Worm (Caenorhabditis elegans) whole organism, L3 larva: Measurements from ENCODE around the gene T26G10.1.
"Not testable (repeated sequence)": the region's sequence is repeated elsewhere in the genome, so short reads cannot be mapped to it uniquely, and the experiment has no call there.

ENCODE experiments used
- R02D3.7 ChIP-seq: fragments of 150-350 bp; optimal IDR thresholded peaks from 2 replicates; lab custom pipeline; 2014; ENCODE audit warnings: missing biosample characterization, missing genetic modification characterization
- ZK546.5 ChIP-seq: sonication (generic microtip); optimal IDR thresholded peaks from 2 replicates; lab custom pipeline; 2017; ENCODE audit warnings: missing biosample characterization, missing genetic modification characterization
- aly-2 ChIP-seq: fragments of 150-350 bp; optimal IDR thresholded peaks from 2 replicates; lab custom pipeline; 2014; ENCODE audit warnings: missing biosample characterization, missing genetic modification characterization
- ceh-28 ChIP-seq: fragments of 150-350 bp; optimal IDR thresholded peaks from 2 replicates; lab custom pipeline; 2014; ENCODE audit warnings: missing biosample characterization, missing genetic modification reagents, missing genetic modification characterization
- ceh-82 ChIP-seq: fragments of 150-350 bp; optimal IDR thresholded peaks from 2 replicates; lab custom pipeline; 2014; ENCODE audit warnings: missing biosample characterization, missing genetic modification characterization
- ceh-9 ChIP-seq: sonication (generic microtip); optimal IDR thresholded peaks from 2 replicates; lab custom pipeline; 2018; ENCODE audit warnings: missing biosample characterization, missing genetic modification characterization
- daf-12 ChIP-seq: fragments of 150-350 bp; optimal IDR thresholded peaks from 2 replicates; lab custom pipeline; 2014; ENCODE audit warnings: missing biosample characterization, missing genetic modification reagents, missing genetic modification characterization
- egl-27 ChIP-seq: sonication (generic microtip); optimal IDR thresholded peaks from 4 replicates; lab custom pipeline; 2017; ENCODE audit warnings: missing biosample characterization, missing genetic modification reagents, missing genetic modification characterization
- egl-5 ChIP-seq: fragments of 150-350 bp; optimal IDR thresholded peaks from 2 replicates; lab custom pipeline; 2017; ENCODE audit warnings: missing biosample characterization, missing genetic modification reagents, missing genetic modification characterization, inconsistent platforms
- elt-1 ChIP-seq: fragments of 150-350 bp; optimal IDR thresholded peaks from 2 replicates; lab custom pipeline; 2014; ENCODE audit warnings: missing biosample characterization, missing genetic modification characterization
- eor-1 ChIP-seq, 2 experiments: fragments of 150-350 bp; optimal IDR thresholded peaks; 2 replicates each; lab custom pipeline; 2014 to 2018; ENCODE audit warnings: missing biosample characterization in 2 of 2, missing genetic modification characterization in 2 of 2
- fkh-2 ChIP-seq: fragments of 150-350 bp; optimal IDR thresholded peaks from 2 replicates; lab custom pipeline; 2014; ENCODE audit warnings: missing biosample characterization, missing genetic modification reagents, missing genetic modification characterization
- hmg-11 ChIP-seq: sonication (generic microtip); optimal IDR thresholded peaks from 2 replicates; lab custom pipeline; 2016; ENCODE audit warnings: missing genetic modification characterization, missing compliant biosample characterization
- lin-15B ChIP-seq: fragments of 150-350 bp; optimal IDR thresholded peaks from 2 replicates; lab custom pipeline; 2014; ENCODE audit warnings: missing biosample characterization, missing genetic modification characterization
- lin-39 ChIP-seq: fragments of 150-350 bp; optimal IDR thresholded peaks from 2 replicates; lab custom pipeline; 2018; ENCODE audit warnings: missing biosample characterization, missing genetic modification reagents, missing genetic modification characterization
- lsy-12 ChIP-seq: sonication (generic microtip); optimal IDR thresholded peaks from 2 replicates; lab custom pipeline; 2016; ENCODE audit warnings: mild to moderate bottlenecking, missing genetic modification characterization, missing compliant biosample characterization
- mml-1 ChIP-seq: fragments of 150-350 bp; sonication (generic microtip); optimal IDR thresholded peaks from 3 replicates; lab custom pipeline; 2014; ENCODE audit warnings: missing biosample characterization, missing genetic modification characterization
- nhr-11 ChIP-seq: fragments of 150-350 bp; optimal IDR thresholded peaks from 2 replicates; lab custom pipeline; 2014; ENCODE audit warnings: missing biosample characterization, missing genetic modification characterization
- nhr-12 ChIP-seq: fragments of 150-350 bp; optimal IDR thresholded peaks from 2 replicates; lab custom pipeline; 2014; ENCODE audit warnings: missing biosample characterization, missing genetic modification characterization
- nhr-237 ChIP-seq: fragments of 150-350 bp; optimal IDR thresholded peaks from 2 replicates; lab custom pipeline; 2014; ENCODE audit warnings: missing biosample characterization, missing genetic modification characterization
- nhr-25 ChIP-seq: sonication (generic microtip); optimal IDR thresholded peaks from 2 replicates; lab custom pipeline; 2017; ENCODE audit warnings: missing biosample characterization, missing genetic modification characterization
- nhr-28 ChIP-seq: fragments of 150-350 bp; optimal IDR thresholded peaks from 2 replicates; lab custom pipeline; 2014; ENCODE audit warnings: missing biosample characterization, missing genetic modification characterization
- nhr-76 ChIP-seq: fragments of 150-350 bp; sonication (generic microtip); optimal IDR thresholded peaks from 5 replicates; lab custom pipeline; 2014; ENCODE audit warnings: missing biosample characterization, missing genetic modification characterization
- nhr-77 ChIP-seq: fragments of 150-350 bp; optimal IDR thresholded peaks from 2 replicates; lab custom pipeline; 2014; ENCODE audit warnings: missing biosample characterization, missing genetic modification characterization
- pha-4 ChIP-seq: fragments of 150-350 bp; optimal IDR thresholded peaks from 2 replicates; lab custom pipeline; 2014; ENCODE audit warnings: missing biosample characterization, missing genetic modification reagents, missing genetic modification characterization
- pqm-1 ChIP-seq: fragments of 150-350 bp; optimal IDR thresholded peaks from 2 replicates; lab custom pipeline; 2017; ENCODE audit warnings: missing biosample characterization, missing genetic modification characterization, inconsistent platforms
- sea-2 ChIP-seq: fragments of 150-350 bp; sonication (generic microtip); optimal IDR thresholded peaks from 4 replicates; lab custom pipeline; 2014; ENCODE audit warnings: missing biosample characterization, missing genetic modification reagents, missing genetic modification characterization
- snpc-4 ChIP-seq: fragments of 150-350 bp; optimal IDR thresholded peaks from 2 replicates; lab custom pipeline; 2014; ENCODE audit warnings: missing biosample characterization, missing genetic modification characterization
- tbx-2 ChIP-seq: sonication (generic microtip); optimal IDR thresholded peaks from 2 replicates; lab custom pipeline; 2016; ENCODE audit warnings: mild to moderate bottlenecking, missing genetic modification characterization, missing compliant biosample characterization
- unc-39 ChIP-seq: sonication (generic microtip); optimal IDR thresholded peaks from 4 replicates; lab custom pipeline; 2017; ENCODE audit warnings: missing biosample characterization, missing genetic modification characterization
- zag-1 ChIP-seq: fragments of 150-350 bp; optimal IDR thresholded peaks from 2 replicates; lab custom pipeline; 2014; ENCODE audit warnings: missing biosample characterization, missing genetic modification characterization
- ztf-11 ChIP-seq: fragments of 150-350 bp; optimal IDR thresholded peaks from 2 replicates; lab custom pipeline; 2014; ENCODE audit warnings: missing biosample characterization, missing genetic modification characterization
- ztf-4 ChIP-seq: fragments of 150-350 bp; optimal IDR thresholded peaks from 2 replicates; lab custom pipeline; 2014; ENCODE audit warnings: missing biosample characterization, missing genetic modification characterization

The T26G10.1 gene

DNA sequence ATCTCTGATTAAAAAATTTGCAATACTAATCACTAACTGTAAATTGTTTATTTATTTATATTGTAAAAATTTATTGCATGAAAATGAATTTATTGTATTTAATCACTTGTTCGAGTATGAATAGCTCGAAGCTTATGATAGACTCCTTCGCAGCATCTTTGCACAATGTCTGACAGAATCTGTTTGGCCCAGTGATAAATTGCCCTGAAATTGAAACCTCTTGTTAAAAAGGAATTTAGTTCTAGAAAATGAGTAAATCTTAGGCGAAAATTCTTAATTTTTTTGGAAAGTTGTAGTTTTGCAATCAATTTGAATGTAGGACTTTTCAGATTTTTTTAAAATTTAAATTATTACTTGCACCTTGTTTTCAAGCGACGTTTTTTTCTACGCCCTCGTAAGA is 28.6 kb upstream of the T26G10.1 start:
- TF ChIP-seq snpc-4 (tag; lab: Kevin White, UChicago) (no peak), pha-4 (no peak), hmg-11 (tag; lab: Kevin White, UChicago) (no peak), unc-39 (tag; lab: Kevin White, UChicago) (no peak), R02D3.7 (tag; lab: Kevin White, UChicago) (no peak), ztf-4 (tag; lab: Kevin White, UChicago) (no peak), nhr-12 (no peak), fkh-2 (tag; lab: Kevin White, UChicago) (no peak), ZK546.5 (no peak), egl-27 (tag; lab: Kevin White, UChicago) (no peak), ztf-11 (tag; lab: Kevin White, UChicago) (no peak), tbx-2 (tag; lab: Kevin White, UChicago) (no peak), elt-1 (tag; lab: Kevin White, UChicago) (no peak), nhr-11 (tag; lab: Kevin White, UChicago) (no peak), nhr-76 (no peak)

DNA sequence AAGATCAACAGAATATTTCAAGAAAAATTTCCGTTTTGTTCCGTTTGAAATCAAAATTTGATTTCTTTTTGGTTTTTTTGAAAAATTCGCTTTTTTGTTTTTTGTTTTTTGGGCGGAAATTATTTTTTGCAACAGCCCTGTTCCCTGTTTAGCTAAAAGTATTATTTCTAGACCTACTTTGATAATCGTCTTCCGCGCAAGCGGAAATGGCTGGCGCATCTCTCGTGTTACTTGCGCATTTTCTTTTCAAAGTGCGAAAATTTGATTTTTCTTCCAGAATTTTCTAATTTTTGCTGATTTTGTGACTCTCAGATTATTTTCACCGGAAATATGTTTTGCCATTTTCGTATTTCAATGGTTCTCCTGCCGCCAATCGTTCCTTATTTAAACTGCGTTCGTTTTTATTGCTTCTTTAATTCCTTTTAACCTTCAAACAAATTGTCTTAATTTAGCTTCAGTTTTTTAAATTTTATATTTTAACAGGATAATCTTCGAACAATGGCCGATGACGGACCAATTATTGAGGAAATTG is 27.2 kb upstream of the T26G10.1 start, which contains the start of gene cpar-1:
TSS of gene cpar-1 (plus strand) at position 482 of the 532 bp plus-strand sequence.
- TF ChIP-seq sea-2 (GFP tag; lab: Kevin White, UChicago): no peak
- TF ChIP-seq unc-39 (tag; lab: Kevin White, UChicago): no peak
- no peak for TF ChIP-seq nhr-25 (tag; lab: Kevin White, UChicago)
- TF ChIP-seq mml-1 (tag; lab: Kevin White, UChicago): no peak
- no peak for TF ChIP-seq tbx-2 (tag; lab: Kevin White, UChicago)
- no peak for TF ChIP-seq lin-15B
- no peak for TF ChIP-seq nhr-77 (tag; lab: Kevin White, UChicago)
- no peak for TF ChIP-seq nhr-237 (tag; lab: Kevin White, UChicago)
- no peak for TF ChIP-seq elt-1 (tag; lab: Kevin White, UChicago)

ce11 chrIII:9426301-9426700 is 19.9 kb upstream of the T26G10.1 start, which contains the start of gene T26G10.5:
Gene T26G10.5 (minus strand): TSS chrIII:9426401.
- no peak for TF ChIP-seq daf-12 (tag; lab: Kevin White, UChicago)
- TF ChIP-seq nhr-11 (tag; lab: Kevin White, UChicago): no peak
- no peak for TF ChIP-seq ZK546.5
- TF ChIP-seq lin-39 (tag; lab: Kevin White, UChicago): no peak
- TF ChIP-seq unc-39 (tag; lab: Kevin White, UChicago): no peak
- TF ChIP-seq ztf-11 (tag; lab: Kevin White, UChicago): no peak
- no peak for TF ChIP-seq zag-1
- TF ChIP-seq ceh-82 (tag; lab: Kevin White, UChicago): no peak
- TF ChIP-seq lsy-12 (tag; lab: Kevin White, UChicago): no peak
- no peak for TF ChIP-seq tbx-2 (tag; lab: Kevin White, UChicago)
- TF ChIP-seq ceh-28 (tag; lab: Kevin White, UChicago): no peak
- TF ChIP-seq egl-27 (tag; lab: Kevin White, UChicago): no peak
- TF ChIP-seq lin-15B: no peak

- not testable (repeated sequence) for TF ChIP-seq daf-12 (tag; lab: Kevin White, UChicago); nhr-28; nhr-76
These were observed 13.8 kb upstream of the T26G10.1 start, which contains the start of gene T26G10.4 for ce11 chrIII:9420231-9420630. Gene T26G10.4 (plus strand): TSS chrIII:9420531.

DNA sequence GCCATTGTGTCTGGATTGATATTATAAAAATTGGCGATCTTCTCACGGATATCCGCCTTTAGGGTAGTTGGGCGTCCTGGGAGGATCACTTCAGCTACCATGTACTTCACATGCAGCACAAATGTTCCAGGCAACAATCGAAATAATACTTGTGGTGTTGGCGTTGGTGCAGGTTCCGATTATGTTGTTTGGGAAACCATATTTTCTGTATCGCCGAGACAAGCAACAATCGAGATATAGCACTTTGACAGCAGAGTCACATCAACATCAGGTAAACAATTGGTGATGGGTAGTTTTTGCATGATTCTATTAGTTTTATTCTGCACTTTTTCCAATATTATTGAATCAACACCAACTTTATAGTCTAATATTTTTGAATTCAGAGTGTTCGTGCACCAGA is 6.9 kb upstream of the T26G10.1 start, which contains the start of gene T26G10.3:
TSS of gene T26G10.3 (minus strand) at position 101 of the 400 bp plus-strand sequence.
- no peak for TF ChIP-seq hmg-11 (tag; lab: Kevin White, UChicago)
- no peak for TF ChIP-seq eor-1 (tag; optimal IDR thresholded peaks at IDR 0.05; lab: Kevin White, UChicago)
- no peak for TF ChIP-seq fkh-2 (tag; lab: Kevin White, UChicago)
- no peak for TF ChIP-seq lin-39 (tag; lab: Kevin White, UChicago)
- TF ChIP-seq mml-1 (tag; lab: Kevin White, UChicago): no peak
- TF ChIP-seq nhr-77 (tag; lab: Kevin White, UChicago): no peak
- no peak for TF ChIP-seq tbx-2 (tag; lab: Kevin White, UChicago)
- no peak for TF ChIP-seq R02D3.7 (tag; lab: Kevin White, UChicago)
- TF ChIP-seq ceh-82 (tag; lab: Kevin White, UChicago): no peak
- no peak for TF ChIP-seq sea-2 (GFP tag; lab: Kevin White, UChicago)
- TF ChIP-seq egl-5 (tag; lab: Kevin White, UChicago): no peak
- no peak for TF ChIP-seq ceh-9 (tag; lab: Kevin White, UChicago)
- no peak for TF ChIP-seq aly-2 (tag; lab: Kevin White, UChicago)
- TF ChIP-seq nhr-25 (tag; lab: Kevin White, UChicago): no peak
- no peak for TF ChIP-seq snpc-4 (tag; lab: Kevin White, UChicago)
- TF ChIP-seq ztf-11 (tag; lab: Kevin White, UChicago): no peak
- TF ChIP-seq ceh-28 (tag; lab: Kevin White, UChicago): no peak
- TF ChIP-seq nhr-76: no peak
- TF ChIP-seq nhr-237 (tag; lab: Kevin White, UChicago): no peak
- no peak for TF ChIP-seq pqm-1 (tag; lab: Kevin White, UChicago)
